Fruit fly (Drosophila melanogaster): ENCODE measurements around the gene Kdm2.

Gene Kdm2

dm6 chr3R:9048466-9049072 is 3.7 kb upstream of the Kdm2 start, which contains the start of gene Mst85C:
Gene Mst85C, plus strand, starts transcription at chr3R:9048645.
- no peak for TF ChIP-seq CG17801 (GFP tag; optimal IDR thresholded peaks at IDR 0.05; ENCODE audit: partially characterized antibody)

dm6 chr3R:9049091-9049981 is 3.0 kb upstream of the Kdm2 start:
- TF ChIP-seq CG17801 (GFP tag; optimal IDR thresholded peaks at IDR 0.05; ENCODE audit: partially characterized antibody) = no peak

- TF ChIP-seq CG17801 (GFP tag; optimal IDR thresholded peaks at IDR 0.05; ENCODE audit: partially characterized antibody) = no peak
Measured at dm6 chr3R:9050519-9051119, 1.7 kb upstream of the Kdm2 start, which contains the start of gene Nmdmc. Gene Nmdmc, minus strand, starts transcription at chr3R:9050555.

dm6 chr3R:9053021-9053420 is 726 bp downstream of the Kdm2 start:
- peak; percentile 42 for TF ChIP-seq CG17801 (GFP tag; optimal IDR thresholded peaks at IDR 0.05; ENCODE audit: partially characterized antibody)

dm6 chr3R:9053850-9054441 is 1.7 kb downstream of the Kdm2 start:
- no peak for TF ChIP-seq CG17801 (GFP tag; optimal IDR thresholded peaks at IDR 0.05; ENCODE audit: partially characterized antibody)

- TF ChIP-seq CG17801 (GFP tag; optimal IDR thresholded peaks at IDR 0.05; ENCODE audit: partially characterized antibody) = peak; percentile 25
Measured at dm6 chr3R:9054442-9055118, 2.3 kb downstream of the Kdm2 start.

- TF ChIP-seq CG17801 (GFP tag; optimal IDR thresholded peaks at IDR 0.05; ENCODE audit: partially characterized antibody) = peak; percentile 94
Measured at dm6 chr3R:9055119-9056105, 3.1 kb downstream of the Kdm2 start.

- no peak for TF ChIP-seq CG17801 (GFP tag; optimal IDR thresholded peaks at IDR 0.05; ENCODE audit: partially characterized antibody)
Measured at dm6 chr3R:9056409-9057031, 4.2 kb downstream of the Kdm2 start.

dm6 chr3R:9057032-9057397 is 4.7 kb downstream of the Kdm2 start:
- no peak for TF ChIP-seq CG17801 (GFP tag; optimal IDR thresholded peaks at IDR 0.05; ENCODE audit: partially characterized antibody)

dm6 chr3R:9057398-9058058 is 5.2 kb downstream of the Kdm2 start:
- TF ChIP-seq CG17801 (GFP tag; optimal IDR thresholded peaks at IDR 0.05; ENCODE audit: partially characterized antibody) = peak; percentile 98

dm6 chr3R:9062756-9063155 is 10.5 kb downstream of the Kdm2 start:
- TF ChIP-seq CG17801 (GFP tag; optimal IDR thresholded peaks at IDR 0.05; ENCODE audit: partially characterized antibody) = no peak

- TF ChIP-seq CG17801 (GFP tag; optimal IDR thresholded peaks at IDR 0.05; ENCODE audit: partially characterized antibody) = peak; percentile 52
Measured at dm6 chr3R:9064874-9065273, 12.6 kb downstream of the Kdm2 start, which contains the start of the genes beag and Ada. Gene beag, minus strand, starts transcription at chr3R:9065078. Gene Ada, plus strand, starts transcription at chr3R:9065183.

dm6 chr3R:9068418-9068817 is 16.1 kb downstream of the Kdm2 start:
- no peak for TF ChIP-seq CG17801 (GFP tag; optimal IDR thresholded peaks at IDR 0.05; ENCODE audit: partially characterized antibody)
